Worm (Caenorhabditis elegans): ENCODE data around the gene C32H11.4.

The C32H11.4 gene

ce11 chrIV:12902430-12903110 is 18.5 kb upstream of the C32H11.4 start, which contains the start of gene K08D8.2:
TSS of gene K08D8.2 (plus strand) at chrIV:12903060.
- TF ChIP-seq nhr-11 (tag; optimal IDR thresholded peaks at IDR 0.05): no peak
- no peak for TF ChIP-seq che-1 (tag; optimal IDR thresholded peaks at IDR 0.05)
- TF ChIP-seq pha-4 (tag; optimal IDR thresholded peaks at IDR 0.05): no peak

ce11 chrIV:12903687-12904086 is 17.4 kb upstream of the C32H11.4 start:
- no peak for TF ChIP-seq T23F11.4 (GFP tag; optimal IDR thresholded peaks at IDR 0.05)
- no peak for TF ChIP-seq pat-9 (tag; optimal IDR thresholded peaks at IDR 0.05)
- no peak for TF ChIP-seq unc-86 (tag; optimal IDR thresholded peaks at IDR 0.05)
- TF ChIP-seq ceh-30 (tag; optimal IDR thresholded peaks at IDR 0.05): no peak
- no peak for TF ChIP-seq nfya-1 (tag; optimal IDR thresholded peaks at IDR 0.05)
- TF ChIP-seq ets-4 (tag; optimal IDR thresholded peaks at IDR 0.05): no peak
- TF ChIP-seq ceh-18 (tag; optimal IDR thresholded peaks at IDR 0.05): no peak
- no peak for TF ChIP-seq elt-2 (tag; optimal IDR thresholded peaks at IDR 0.05)
- TF ChIP-seq sdc-2 (tag; optimal IDR thresholded peaks at IDR 0.05): no peak
- TF ChIP-seq syd-9 (tag; optimal IDR thresholded peaks at IDR 0.05): no peak
- no peak for TF ChIP-seq pha-2 (tag; optimal IDR thresholded peaks at IDR 0.05)
- TF ChIP-seq dve-1 (tag; optimal IDR thresholded peaks at IDR 0.05): no peak
- TF ChIP-seq ceh-9 (tag; optimal IDR thresholded peaks at IDR 0.05): no peak

- no peak for TF ChIP-seq sox-4 (tag; optimal IDR thresholded peaks at IDR 0.05)
- TF ChIP-seq unc-3 (GFP tag; conservative IDR thresholded peaks at IDR 0.05): no peak
- TF ChIP-seq unc-3 (tag; optimal IDR thresholded peaks at IDR 0.05): no peak
- no peak for TF ChIP-seq tbx-7 (tag; optimal IDR thresholded peaks at IDR 0.05)
- TF ChIP-seq ceh-22 (tag; optimal IDR thresholded peaks at IDR 0.05): no peak
- no peak for TF ChIP-seq ttx-3 (tag; optimal IDR thresholded peaks at IDR 0.05)
Measured at ce11 chrIV:12906529-12906928, 14.5 kb upstream of the C32H11.4 start, which contains the start of gene K08D8.3. TSS of gene K08D8.3 (minus strand) at chrIV:12906659.

DNA sequence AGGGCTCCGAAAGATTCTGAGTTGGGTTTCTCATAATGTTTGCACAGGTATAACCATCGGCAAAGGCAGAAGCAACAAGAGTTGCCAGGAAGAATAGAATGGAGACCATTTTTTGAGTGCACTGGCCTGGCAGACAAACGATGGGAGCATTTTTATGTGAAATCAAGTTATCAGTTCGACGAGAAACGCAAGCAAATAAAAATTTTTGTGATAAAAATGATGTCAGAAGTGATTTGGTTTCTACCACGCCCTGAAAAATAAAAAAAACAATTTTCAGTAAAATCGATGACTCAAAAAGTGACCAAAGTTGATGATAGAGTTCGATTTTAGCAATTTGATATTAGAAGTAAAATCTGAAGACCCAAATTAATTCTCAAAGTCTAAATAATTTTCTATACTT is 11.2 kb upstream of the C32H11.4 start, which contains the start of gene K08D8.4:
K08D8.4 (minus strand) TSS at position 128 of the 400 bp plus-strand sequence.
- TF ChIP-seq lim-6 (tag; optimal IDR thresholded peaks at IDR 0.05) (no peak), hlh-6 (tag; optimal IDR thresholded peaks at IDR 0.05) (no peak), che-1 (tag; optimal IDR thresholded peaks at IDR 0.05) (no peak), elt-2 (tag; optimal IDR thresholded peaks at IDR 0.05) (peak; percentile 15), K02D7.2 (tag; optimal IDR thresholded peaks at IDR 0.05) (no peak), ttx-3 (tag; optimal IDR thresholded peaks at IDR 0.05) (no peak)

DNA sequence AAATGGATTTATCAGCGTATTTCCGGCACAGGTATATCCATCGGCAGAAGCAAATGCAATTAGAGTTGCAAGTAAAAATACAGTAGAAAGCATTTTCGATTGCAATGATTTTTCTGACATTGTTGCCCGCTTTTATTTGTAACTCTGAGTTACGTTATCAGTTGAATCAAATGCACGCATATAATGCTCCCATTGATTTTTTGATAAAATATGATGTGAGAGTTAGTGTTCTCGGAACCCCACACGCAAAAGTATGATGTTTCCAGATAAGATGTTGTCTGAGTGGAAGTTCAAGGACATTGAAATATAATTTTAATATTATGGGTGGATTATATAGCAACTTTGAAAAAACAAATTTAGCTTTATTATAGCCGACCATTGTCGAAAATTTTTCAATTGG is 9.1 kb upstream of the C32H11.4 start, which contains the start of gene K08D8.5:
K08D8.5 (minus strand) TSS at position 140 of the 400 bp plus-strand sequence.
- TF ChIP-seq ceh-48 (tag; optimal IDR thresholded peaks at IDR 0.05) (no peak), elt-2 (tag; optimal IDR thresholded peaks at IDR 0.05) (peak; percentile 39)

- TF ChIP-seq odd-2 (tag; optimal IDR thresholded peaks at IDR 0.05): no peak
- TF ChIP-seq F13H6.1 (tag; optimal IDR thresholded peaks at IDR 0.05): no peak
- no peak for TF ChIP-seq unc-86 (tag; optimal IDR thresholded peaks at IDR 0.05)
- no peak for TF ChIP-seq hlh-15 (tag; optimal IDR thresholded peaks at IDR 0.05)
- TF ChIP-seq hlh-30 (tag; optimal IDR thresholded peaks at IDR 0.05; ENCODE audit: insufficient read depth): no peak
- no peak for TF ChIP-seq T23F11.4 (GFP tag; optimal IDR thresholded peaks at IDR 0.05)
- TF ChIP-seq fax-1 (tag; optimal IDR thresholded peaks at IDR 0.05): no peak
- TF ChIP-seq lin-11 (tag; optimal IDR thresholded peaks at IDR 0.05): no peak
- no peak for TF ChIP-seq ceh-19 (GFP tag; optimal IDR thresholded peaks at IDR 0.05)
- no peak for TF ChIP-seq tbx-7 (tag; optimal IDR thresholded peaks at IDR 0.05)
- no peak for TF ChIP-seq ref-2 (tag; optimal IDR thresholded peaks at IDR 0.05)
- no peak for TF ChIP-seq ztf-16 (tag; optimal IDR thresholded peaks at IDR 0.05)
Measured at ce11 chrIV:12914532-12915019, 6.5 kb upstream of the C32H11.4 start, which contains the start of gene irg-6. TSS of gene irg-6 (minus strand) at chrIV:12914969.
